Worm (Caenorhabditis elegans) whole organism, young adult: ENCODE measurements around the gene oac-14.

Experiments
- B0035.1 ChIP-seq: sonication (generic microtip); optimal IDR thresholded peaks from 2 replicates; lab custom pipeline; 2016; ENCODE audit warnings: missing genetic modification characterization, mild to moderate bottlenecking, missing compliant biosample characterization, missing genotype, missing genetic modification reagents
- F10E7.11 ChIP-seq: sonication (generic microtip); optimal IDR thresholded peaks from 2 replicates; lab custom pipeline; 2017; ENCODE audit warnings: mild to moderate bottlenecking, missing genetic modification characterization, moderate library complexity, missing compliant biosample characterization
- F22D6.2 ChIP-seq: sonication (generic microtip); optimal IDR thresholded peaks from 2 replicates; lab custom pipeline; 2016; ENCODE audit warnings: mild to moderate bottlenecking, missing genetic modification characterization, missing compliant biosample characterization
- F52B5.7 ChIP-seq: sonication (generic microtip); optimal IDR thresholded peaks from 2 replicates; lab custom pipeline; 2016; ENCODE audit warnings: mild to moderate bottlenecking, missing genetic modification characterization, missing compliant biosample characterization
- F57C9.4 ChIP-seq: sonication (generic microtip); optimal IDR thresholded peaks from 2 replicates; lab custom pipeline; 2017; ENCODE audit warnings: mild to moderate bottlenecking, missing genetic modification characterization, missing compliant biosample characterization
- K11D2.4 ChIP-seq: fragments of 200-800 bp; sonication (Bioruptor generic); IDR thresholded peaks from 2 replicates; pipeline ENCODE4 v1.3.6; 2022; ENCODE audit warnings: missing genetic modification reagents, missing genetic modification characterization, missing compliant biosample characterization
- T07F8.4 ChIP-seq: sonication (generic microtip); optimal IDR thresholded peaks from 2 replicates; lab custom pipeline; 2016; ENCODE audit warnings: mild to moderate bottlenecking, missing genetic modification characterization, moderate library complexity, missing compliant biosample characterization
- Y53F4B.3 ChIP-seq: fragments of 200-800 bp; sonication (Bioruptor generic); IDR thresholded peaks from 2 replicates; pipeline ENCODE4 v1.3.6; 2022; ENCODE audit warnings: missing genetic modification reagents, missing genetic modification characterization, missing compliant biosample characterization
- Y53G8AR.9 ChIP-seq: fragments of 200-800 bp; sonication (Bioruptor generic); conservative IDR thresholded peaks from 2 replicates; pipeline ENCODE4 v1.3.6; 2022; ENCODE audit warnings: missing genetic modification reagents, missing genetic modification characterization, missing compliant biosample characterization
- Y56A3A.18 ChIP-seq: fragments of 200-800 bp; sonication (Bioruptor generic); IDR thresholded peaks from 2 replicates; pipeline ENCODE4 v1.3.6; 2022; ENCODE audit warnings: missing genetic modification reagents, missing genetic modification characterization, missing compliant biosample characterization
- Y67H2A.10 ChIP-seq: fragments of 200-800 bp; sonication (Bioruptor generic); conservative IDR thresholded peaks from 2 replicates; pipeline ENCODE4 v1.3.6; 2022; ENCODE audit warnings: missing genetic modification reagents, missing genetic modification characterization, missing compliant biosample characterization
- Y95B8A.8 ChIP-seq: fragments of 200-800 bp; sonication (Bioruptor generic); IDR thresholded peaks from 2 replicates; pipeline ENCODE4 v1.3.6; 2022; ENCODE audit warnings: missing genetic modification reagents, missing genetic modification characterization, missing compliant biosample characterization
- ZK185.1 ChIP-seq: sonication (generic microtip); optimal IDR thresholded peaks from 2 replicates; lab custom pipeline; 2016; ENCODE audit warnings: mild to moderate bottlenecking, missing genetic modification characterization, missing compliant biosample characterization; ENCODE audit not compliant: poor library complexity, severe bottlenecking
- ama-1 ChIP-seq, 3 experiments: fragments of 150-350 bp in 1 of 3; sonication (generic microtip) in 2 of 3; optimal IDR thresholded peaks; 2 replicates each; lab custom pipeline; 2014 to 2018; ENCODE audit warnings: missing biosample characterization in 2 of 3, missing genetic modification characterization in 2 of 3, missing genetic modification reagents in 2 of 3
- athp-1 ChIP-seq: sonication (generic microtip); optimal IDR thresholded peaks from 2 replicates; lab custom pipeline; 2017; ENCODE audit warnings: mild to moderate bottlenecking, missing genetic modification characterization, missing compliant biosample characterization
- attf-3 ChIP-seq: fragments of 200-800 bp; sonication (Bioruptor generic); conservative IDR thresholded peaks from 2 replicates; pipeline ENCODE4 v1.3.6; 2022; ENCODE audit warnings: missing genetic modification reagents, missing genetic modification characterization, missing compliant biosample characterization
- attf-6 ChIP-seq: fragments of 200-800 bp; sonication (Bioruptor generic); IDR thresholded peaks from 2 replicates; pipeline ENCODE4 v1.3.6; 2022; ENCODE audit warnings: missing genetic modification reagents, missing genetic modification characterization, missing compliant biosample characterization
- bed-2 ChIP-seq: fragments of 200-800 bp; sonication (Bioruptor generic); IDR thresholded peaks from 2 replicates; pipeline ENCODE4 v1.3.6; 2022; ENCODE audit warnings: missing genetic modification reagents, missing genetic modification characterization, missing compliant biosample characterization
- ccch-3 ChIP-seq: fragments of 200-800 bp; sonication (Bioruptor generic); optimal IDR thresholded peaks from 2 replicates; lab custom pipeline; 2018; ENCODE audit warnings: mild to moderate bottlenecking, missing genetic modification characterization, missing compliant biosample characterization
- cebp-1 ChIP-seq, 2 experiments: fragments of 200-800 bp in 1 of 2; sonication (Bioruptor generic) in 1 of 2; sonication (generic microtip) in 1 of 2; IDR thresholded peaks in 1 of 2; optimal IDR thresholded peaks in 1 of 2; 2 replicates each; pipeline versions ENCODE4 v1.3.6 to Lab custom; 2017 to 2022; ENCODE audit warnings: missing compliant biosample characterization in 2 of 2, missing genetic modification characterization in 2 of 2, mild to moderate bottlenecking in 1 of 2, missing genetic modification reagents in 1 of 2, moderate library complexity in 1 of 2
- chd-7 ChIP-seq: sonication (generic microtip); optimal IDR thresholded peaks from 2 replicates; lab custom pipeline; 2016; ENCODE audit warnings: mild to moderate bottlenecking, missing genetic modification characterization, moderate library complexity, missing compliant biosample characterization
- dpff-1 ChIP-seq: sonication (generic microtip); optimal IDR thresholded peaks from 2 replicates; lab custom pipeline; 2017; ENCODE audit warnings: mild to moderate bottlenecking, missing genetic modification characterization, missing compliant biosample characterization
- egl-44 ChIP-seq: fragments of 200-800 bp; sonication (Bioruptor generic); IDR thresholded peaks from 2 replicates; pipeline ENCODE4 v1.3.6; 2022; ENCODE audit warnings: missing genetic modification reagents, missing genetic modification characterization, missing compliant biosample characterization
- ekl-4 ChIP-seq: fragments of 200-800 bp; sonication (Bioruptor generic); IDR thresholded peaks from 2 replicates; pipeline ENCODE4 v1.3.6; 2022; ENCODE audit warnings: missing genetic modification reagents, missing genetic modification characterization, missing compliant biosample characterization
- hlh-26 ChIP-seq: fragments of 200-800 bp; sonication (Bioruptor generic); conservative IDR thresholded peaks from 2 replicates; pipeline ENCODE4 v1.3.6; 2022; ENCODE audit warnings: missing genetic modification reagents, missing genetic modification characterization, missing compliant biosample characterization
- hmg-1.2 ChIP-seq: fragments of 200-800 bp; sonication (Bioruptor generic); IDR thresholded peaks from 2 replicates; pipeline ENCODE4 v1.3.6; 2022; ENCODE audit warnings: missing genetic modification reagents, missing genetic modification characterization, missing compliant biosample characterization
- lin-40 ChIP-seq: sonication (generic microtip); optimal IDR thresholded peaks from 2 replicates; lab custom pipeline; 2016; ENCODE audit warnings: missing genetic modification characterization, mild to moderate bottlenecking, missing compliant biosample characterization, missing genotype, missing genetic modification reagents
- lsy-27 ChIP-seq: sonication (generic microtip); optimal IDR thresholded peaks from 2 replicates; lab custom pipeline; 2017; ENCODE audit warnings: missing genetic modification characterization, mild to moderate bottlenecking, missing compliant biosample characterization, antibody characterized with exemption, missing genotype, borderline replicate concordance; ENCODE audit not compliant: insufficient read depth
- mcd-1 ChIP-seq: fragments of 200-800 bp; sonication (Bioruptor generic); IDR thresholded peaks from 2 replicates; pipeline ENCODE4 v1.3.6; 2022; ENCODE audit warnings: missing genetic modification reagents, missing genetic modification characterization, missing compliant biosample characterization
- nfya-2 ChIP-seq: fragments of 200-800 bp; sonication (Bioruptor generic); IDR thresholded peaks from 2 replicates; pipeline ENCODE4 v1.3.6; 2022; ENCODE audit warnings: missing genetic modification reagents, missing genetic modification characterization, missing compliant biosample characterization
- nfyb-1 ChIP-seq: fragments of 200-800 bp; sonication (Bioruptor generic); IDR thresholded peaks from 2 replicates; pipeline ENCODE4 v1.3.6; 2022; ENCODE audit warnings: missing genetic modification reagents, missing genetic modification characterization, missing compliant biosample characterization
- nhr-27 ChIP-seq: fragments of 200-800 bp; sonication (Bioruptor generic); optimal IDR thresholded peaks from 2 replicates; lab custom pipeline; 2018; ENCODE audit warnings: mild to moderate bottlenecking, missing genetic modification characterization, moderate library complexity, missing compliant biosample characterization
- nhr-80 ChIP-seq: sonication (generic microtip); optimal IDR thresholded peaks from 2 replicates; lab custom pipeline; 2016; ENCODE audit warnings: missing genetic modification characterization, missing compliant biosample characterization
- pha-4 ChIP-seq: fragments of 150-350 bp; sonication (generic microtip); optimal IDR thresholded peaks from 2 replicates; lab custom pipeline; 2014; ENCODE audit warnings: missing biosample characterization, missing genetic modification reagents, missing genetic modification characterization
- rcor-1 ChIP-seq: fragments of 200-800 bp; sonication (Bioruptor generic); IDR thresholded peaks from 2 replicates; pipeline ENCODE4 v1.3.6; 2022; ENCODE audit warnings: missing genetic modification reagents, missing genetic modification characterization, missing compliant biosample characterization
- rec-8 ChIP-seq, 2 experiments: sonication (generic microtip); optimal IDR thresholded peaks; 2 replicates each; lab custom pipeline; 2016; ENCODE audit warnings: mild to moderate bottlenecking in 2 of 2, missing genetic modification characterization in 2 of 2, missing genetic modification reagents in 2 of 2, missing genotype in 2 of 2, missing biosample characterization in 1 of 2, missing compliant biosample characterization in 1 of 2, moderate library complexity in 1 of 2
- sdz-38 ChIP-seq: sonication (generic microtip); optimal IDR thresholded peaks from 2 replicates; lab custom pipeline; 2016; ENCODE audit warnings: missing genotype, missing genetic modification characterization, missing compliant biosample characterization
- snpc-1.1 ChIP-seq: sonication (generic microtip); optimal IDR thresholded peaks from 2 replicates; lab custom pipeline; 2017; ENCODE audit warnings: missing genetic modification characterization, mild to moderate bottlenecking, missing compliant biosample characterization, antibody characterized with exemption, moderate library complexity, missing genotype, missing genetic modification reagents; ENCODE audit not compliant: insufficient read depth
- snpc-3.4 ChIP-seq: sonication (generic microtip); optimal IDR thresholded peaks from 2 replicates; lab custom pipeline; 2017; ENCODE audit warnings: missing genetic modification characterization, mild to moderate bottlenecking, missing compliant biosample characterization, antibody characterized with exemption, moderate library complexity, missing genotype, missing genetic modification reagents
- snpc-4 ChIP-seq, 5 experiments: fragments of 150-350 bp in 1 of 5; sonication (generic microtip) in 4 of 5; optimal IDR thresholded peaks; 2 replicates each; lab custom pipeline; 2014 to 2018; ENCODE audit warnings: missing genetic modification characterization in 5 of 5, missing biosample characterization in 3 of 5, antibody characterized with exemption in 2 of 5, mild to moderate bottlenecking in 2 of 5, missing compliant biosample characterization in 2 of 5, missing genotype in 2 of 5, moderate library complexity in 2 of 5, missing genetic modification reagents in 1 of 5
- unc-130 ChIP-seq: sonication (generic microtip); optimal IDR thresholded peaks from 2 replicates; lab custom pipeline; 2016; ENCODE audit warnings: missing genetic modification reagents, missing genetic modification characterization, missing compliant biosample characterization
- unc-62 ChIP-seq: fragments of 150-350 bp; optimal IDR thresholded peaks from 2 replicates; lab custom pipeline; 2014; ENCODE audit warnings: missing biosample characterization, missing genetic modification reagents, missing genetic modification characterization
- xnd-1 ChIP-seq: sonication (generic microtip); optimal IDR thresholded peaks from 2 replicates; lab custom pipeline; 2016; ENCODE audit warnings: missing genotype, missing genetic modification reagents, missing genetic modification characterization, missing compliant biosample characterization
- ztf-22 ChIP-seq: fragments of 200-800 bp; sonication (Bioruptor generic); optimal IDR thresholded peaks from 2 replicates; lab custom pipeline; 2018; ENCODE audit warnings: mild to moderate bottlenecking, missing genetic modification characterization, moderate library complexity, missing compliant biosample characterization

The oac-14 gene

ce11 chrX:10146592-10146991 is 4.8 kb upstream of the oac-14 start, which contains the start of gene unc-115 (continued):
- TF ChIP-seq ZK185.1 (tag; lab: Kevin White, UChicago) (peak; percentile 59), sdz-38 (tag; lab: Kevin White, UChicago) (no peak), egl-44 (GFP tag; lab: Robert Waterston, UW) (peak; percentile 53; the same call in 1 of the 2 replicates), snpc-1.1 (no peak), F52B5.7 (tag; lab: Kevin White, UChicago) (no peak), F57C9.4 (tag; lab: Kevin White, UChicago) (no peak), snpc-3.4 (tag; lab: Kevin White, UChicago) (no peak), snpc-4 (GFP tag; optimal IDR thresholded peaks at IDR 0.05; lab: Kevin White, UChicago) (peak; percentile 44), snpc-4 (tag; optimal IDR thresholded peaks at IDR 0.05; lab: Kevin White, UChicago) (peak in 3 of 4 experiments; percentile 37 to 69 (median 47)), Y53F4B.3 (GFP tag; lab: Robert Waterston, UW) (no peak)

- TF ChIP-seq athp-1 (tag; lab: Kevin White, UChicago) (peak; percentile 59), pha-4 (no peak), unc-130 (GFP tag; lab: Kevin White, UChicago) (peak; percentile 47), B0035.1 (tag; lab: Kevin White, UChicago) (no peak), hmg-1.2 (peak; percentile 78), ccch-3 (GFP tag; lab: Kevin White, UChicago) (no peak), F10E7.11 (tag; lab: Kevin White, UChicago) (no peak), rcor-1 (GFP tag; lab: Robert Waterston, UW) (peak; percentile 74), K11D2.4 (GFP tag; lab: Robert Waterston, UW) (peak; percentile 64), cebp-1 (GFP tag; IDR thresholded peaks at IDR 0.05; lab: Robert Waterston, UW) (no peak), cebp-1 (tag; optimal IDR thresholded peaks at IDR 0.05; lab: Kevin White, UChicago) (peak; percentile 74), lsy-27 (peak; percentile 56), F22D6.2 (tag; lab: Kevin White, UChicago) (peak; percentile 11), ekl-4 (GFP tag; lab: Robert Waterston, UW) (no peak), Y56A3A.18 (peak; percentile 87), attf-3 (GFP tag; lab: Robert Waterston, UW) (no peak; the same call in 1 of the 2 replicates), xnd-1 (tag; lab: Kevin White, UChicago) (no peak), sdz-38 (tag; lab: Kevin White, UChicago) (no peak), Y67H2A.10 (GFP tag; lab: Robert Waterston, UW) (no peak), nhr-27 (no peak), dpff-1 (tag; lab: Kevin White, UChicago) (no peak), mcd-1 (peak; percentile 62), nfyb-1 (GFP tag; lab: Robert Waterston, UW) (peak; percentile 88), nhr-80 (tag; lab: Kevin White, UChicago) (peak; percentile 16), Y95B8A.8 (GFP tag; lab: Robert Waterston, UW) (0 out of 2 replicates have a peak, but pooled peaks have one; percentile 21), bed-2 (GFP tag; lab: Robert Waterston, UW) (no peak), lin-40 (tag; lab: Kevin White, UChicago) (peak; percentile 76), unc-62 (GFP tag; lab: Kevin White, UChicago) (no peak), nfya-2 (no peak), ztf-22 (GFP tag; lab: Kevin White, UChicago) (no peak), rec-8 (tag; optimal IDR thresholded peaks at IDR 0.05; lab: Kevin White, UChicago) (peak; percentile 68 to 88), attf-6 (0 out of 2 replicates have a peak, but pooled peaks have one; percentile 31), hlh-26 (no peak), Y53G8AR.9 (GFP tag; lab: Robert Waterston, UW) (no peak), chd-7 (tag; lab: Kevin White, UChicago) (peak; percentile 84), T07F8.4 (tag; lab: Kevin White, UChicago) (peak; percentile 65), ama-1 (optimal IDR thresholded peaks at IDR 0.05; lab: Kevin White, UChicago) (no peak), ama-1 (GFP tag; optimal IDR thresholded peaks at IDR 0.05; lab: Kevin White, UChicago) (peak; percentile 62 to 75)
These were observed 3.2 kb upstream of the oac-14 start for ce11 chrX:10145011-10145410.
